Fruit fly (Drosophila melanogaster): ENCODE measurements around the gene Or67a.
A peak's percentile ranks its signal among the peaks of the same experiment; 100 is the strongest.

The Or67a gene

DNA sequence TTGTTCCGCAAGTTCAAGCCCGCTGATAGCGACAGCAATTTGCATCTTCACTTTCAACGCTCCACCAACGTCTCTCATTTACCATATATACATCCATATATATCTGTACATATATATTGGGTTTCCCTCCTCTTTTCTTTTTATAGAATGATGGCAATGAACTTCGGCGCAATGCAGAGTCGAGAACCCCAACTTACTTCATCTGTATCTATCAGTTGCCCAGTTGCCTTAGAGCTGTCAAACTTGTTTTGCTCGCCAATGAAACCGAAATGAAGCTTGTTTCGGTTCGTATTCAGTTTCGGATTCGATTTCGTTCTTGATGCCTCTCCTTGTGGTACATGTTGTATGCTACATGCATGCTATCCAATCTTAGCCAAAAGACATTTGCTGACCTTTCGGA lies at the start of gene Or67a:
Or67a (plus strand) TSS at position 233 of the 400 bp plus-strand sequence.
- TF ChIP-seq dl (GFP tag; optimal IDR thresholded peaks at IDR 0.05; ENCODE audit: insufficient read depth in 1 of 2, partially characterized antibody in 2 of 2) (peak in 1 of 2 experiments; percentile 26), tai (GFP tag; optimal IDR thresholded peaks at IDR 0.05) (no peak), Myc (optimal IDR thresholded peaks at IDR 0.05) (no peak), Mio (GFP tag; optimal IDR thresholded peaks at IDR 0.05) (no peak), OdsH (GFP tag; optimal IDR thresholded peaks at IDR 0.05) (no peak)

DNA sequence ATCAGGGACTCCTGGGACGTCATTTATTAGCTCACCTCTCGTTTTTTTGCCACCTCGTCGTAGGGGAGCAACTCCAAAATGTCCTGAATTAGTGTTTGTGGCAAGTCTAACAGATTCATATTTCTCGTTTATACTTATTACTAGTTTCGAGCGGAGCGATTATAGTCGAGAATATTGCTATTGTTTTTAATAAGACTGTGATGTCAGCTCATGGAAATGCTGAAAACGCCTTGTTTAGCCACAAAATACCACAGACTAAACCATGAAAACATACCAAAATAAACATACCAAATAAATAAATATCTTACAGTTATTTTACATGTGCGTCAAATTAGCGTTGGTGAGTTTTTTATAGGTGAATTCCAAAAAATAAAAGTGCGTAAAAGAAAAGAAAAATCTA lies 41.3 kb upstream of the Or67a start, which contains the start of gene pall:
pall (minus strand) TSS at position 205 of the 400 bp plus-strand sequence.
- TF ChIP-seq Sp1 (GFP tag; optimal IDR thresholded peaks at IDR 0.05) (no peak), Myc (optimal IDR thresholded peaks at IDR 0.05) (peak; percentile 48), Rel (GFP tag; optimal IDR thresholded peaks at IDR 0.05) (no peak), Rel (tag; optimal IDR thresholded peaks at IDR 0.05) (peak; percentile 40)

DNA sequence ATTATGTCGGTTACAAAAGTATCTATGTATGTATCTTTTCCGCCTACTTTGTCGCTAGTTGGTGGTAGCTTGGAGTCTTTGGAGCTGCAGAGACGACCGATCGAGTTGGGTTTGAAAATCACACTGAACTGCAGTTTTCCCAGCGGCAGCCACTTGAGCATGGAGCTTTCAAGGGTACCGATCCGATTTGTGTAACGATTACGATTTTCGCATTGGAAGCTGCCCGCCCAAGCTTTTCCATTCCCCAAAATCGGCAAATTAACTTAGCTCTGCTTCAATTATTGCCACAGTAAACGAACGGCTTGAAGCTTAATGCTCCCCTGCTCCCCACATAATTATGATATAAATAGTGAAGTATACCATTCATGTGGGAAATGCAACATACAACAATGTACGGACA lies 39.7 kb upstream of the Or67a start, which contains the start of gene CG32036:
CG32036 (minus strand) TSS at position 101 of the 400 bp plus-strand sequence.
- TF ChIP-seq h (GFP tag; optimal IDR thresholded peaks at IDR 0.05) (no peak), Sp1 (GFP tag; optimal IDR thresholded peaks at IDR 0.05) (no peak), dsf (GFP tag; optimal IDR thresholded peaks at IDR 0.05; ENCODE audit: borderline replicate concordance) (no peak), Vsx2 (GFP tag; optimal IDR thresholded peaks at IDR 0.05; ENCODE audit: partially characterized antibody) (no peak), CrebA (GFP tag; optimal IDR thresholded peaks at IDR 0.05; ENCODE audit: borderline replicate concordance) (no peak), sv (GFP tag; optimal IDR thresholded peaks at IDR 0.05) (no peak), dmrt93B (GFP tag; optimal IDR thresholded peaks at IDR 0.05) (no peak), usp (GFP tag; optimal IDR thresholded peaks at IDR 0.05) (no peak), lola (GFP tag; optimal IDR thresholded peaks at IDR 0.05) (no peak), foxo (GFP tag; optimal IDR thresholded peaks at IDR 0.05) (no peak), woc (GFP tag; optimal IDR thresholded peaks at IDR 0.05) (no peak), Hr78 (GFP tag; optimal IDR thresholded peaks at IDR 0.05) (no peak), Rel (GFP tag; optimal IDR thresholded peaks at IDR 0.05) (no peak), Rel (tag; optimal IDR thresholded peaks at IDR 0.05) (no peak), jim (GFP tag; optimal IDR thresholded peaks at IDR 0.05) (no peak), psq (GFP tag; optimal IDR thresholded peaks at IDR 0.05) (no peak)

DNA sequence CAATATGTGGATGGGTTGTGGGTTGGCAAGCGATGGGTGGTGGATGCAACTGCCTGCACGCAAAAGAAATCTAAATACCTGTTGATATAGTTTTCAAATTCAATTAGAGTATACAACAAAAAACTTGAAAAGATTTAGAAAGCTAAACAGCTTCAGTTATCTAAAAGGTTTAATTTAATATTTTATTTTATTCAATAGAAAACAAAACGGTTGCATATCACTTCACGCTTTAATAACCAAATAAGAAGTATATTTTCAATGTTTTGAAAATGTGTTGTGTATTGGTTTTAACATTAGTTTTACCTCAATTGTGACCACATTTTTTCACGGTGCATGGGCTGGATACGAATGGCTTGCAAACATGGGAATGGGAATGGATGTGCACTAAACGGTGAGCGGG lies 39.2 kb upstream of the Or67a start:
- no peak for TF ChIP-seq h (GFP tag; optimal IDR thresholded peaks at IDR 0.05)
- TF ChIP-seq lola (GFP tag; optimal IDR thresholded peaks at IDR 0.05), result no peak
- no peak for TF ChIP-seq Mio (GFP tag; optimal IDR thresholded peaks at IDR 0.05)
- TF ChIP-seq Dif (GFP tag; optimal IDR thresholded peaks at IDR 0.05; ENCODE audit: partially characterized antibody), result no peak
- no peak for TF ChIP-seq Hr78 (GFP tag; optimal IDR thresholded peaks at IDR 0.05)
- no peak for TF ChIP-seq Abd-B (GFP tag; optimal IDR thresholded peaks at IDR 0.05)
- no peak for TF ChIP-seq sv (GFP tag; optimal IDR thresholded peaks at IDR 0.05)
- no peak for TF ChIP-seq psq (GFP tag; optimal IDR thresholded peaks at IDR 0.05)
- no peak for TF ChIP-seq sage (GFP tag; optimal IDR thresholded peaks at IDR 0.05)
- no peak for TF ChIP-seq Dfd (GFP tag; optimal IDR thresholded peaks at IDR 0.05)
- no peak for TF ChIP-seq woc (GFP tag; optimal IDR thresholded peaks at IDR 0.05)
- TF ChIP-seq fru (GFP tag; optimal IDR thresholded peaks at IDR 0.05), result no peak
- TF ChIP-seq CG9705 (GFP tag; optimal IDR thresholded peaks at IDR 0.05), result no peak
- no peak for TF ChIP-seq Myc (optimal IDR thresholded peaks at IDR 0.05)
- no peak for TF ChIP-seq dl (GFP tag; optimal IDR thresholded peaks at IDR 0.05; ENCODE audit: insufficient read depth in 1 of 2, partially characterized antibody in 2 of 2)
- TF ChIP-seq Hnf4 (GFP tag; optimal IDR thresholded peaks at IDR 0.05), result no peak
- TF ChIP-seq usp (GFP tag; optimal IDR thresholded peaks at IDR 0.05), result no peak
- no peak for TF ChIP-seq GATAd (GFP tag; optimal IDR thresholded peaks at IDR 0.05)
- TF ChIP-seq Sp1 (GFP tag; optimal IDR thresholded peaks at IDR 0.05), result no peak
- TF ChIP-seq pan (optimal IDR thresholded peaks at IDR 0.05), result no peak

DNA sequence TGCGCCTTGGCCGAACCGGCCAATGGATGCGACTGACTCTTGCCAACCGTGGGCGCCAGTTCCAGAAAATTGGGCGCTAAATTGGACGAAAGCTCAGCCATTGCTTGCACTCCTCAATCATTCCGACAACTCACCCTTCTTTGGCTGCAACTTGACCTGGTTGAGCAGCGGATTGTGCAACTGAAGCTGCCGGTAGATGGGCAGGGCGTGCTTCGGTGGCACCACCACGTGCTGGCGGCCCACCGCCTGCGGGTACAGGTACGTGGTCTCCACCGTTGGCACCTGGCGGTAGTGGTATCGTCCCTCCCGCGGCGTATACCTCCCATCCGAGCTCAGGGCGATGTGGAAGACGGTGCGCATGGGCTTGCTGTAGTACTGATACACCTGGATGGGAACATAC lies 38.4 kb upstream of the Or67a start:
- TF ChIP-seq tai (GFP tag; optimal IDR thresholded peaks at IDR 0.05) (no peak), Hnf4 (GFP tag; optimal IDR thresholded peaks at IDR 0.05) (no peak), Rel (GFP tag; optimal IDR thresholded peaks at IDR 0.05) (no peak), Rel (tag; optimal IDR thresholded peaks at IDR 0.05) (no peak), jim (GFP tag; optimal IDR thresholded peaks at IDR 0.05) (no peak), Jra (GFP tag; optimal IDR thresholded peaks at IDR 0.05) (no peak), br (GFP tag; optimal IDR thresholded peaks at IDR 0.05) (no peak), foxo (GFP tag; optimal IDR thresholded peaks at IDR 0.05) (no peak), CG9705 (GFP tag; optimal IDR thresholded peaks at IDR 0.05) (no peak), Mio (GFP tag; optimal IDR thresholded peaks at IDR 0.05) (no peak), rgr (GFP tag; optimal IDR thresholded peaks at IDR 0.05) (no peak), Hr78 (GFP tag; optimal IDR thresholded peaks at IDR 0.05) (no peak), GATAd (GFP tag; optimal IDR thresholded peaks at IDR 0.05) (no peak), Dif (GFP tag; optimal IDR thresholded peaks at IDR 0.05; ENCODE audit: partially characterized antibody) (no peak), CrebA (GFP tag; optimal IDR thresholded peaks at IDR 0.05; ENCODE audit: borderline replicate concordance) (no peak)
